Worm (Caenorhabditis elegans) whole organism, L4 larva: Measurements from ENCODE around the gene srh-300.

Experiments
- T26A8.4 ChIP-seq: fragments of 200-800 bp; sonication (Bioruptor generic); IDR thresholded peaks from 2 replicates; pipeline ENCODE4 v1.3.6; 2022; ENCODE audit warnings: missing genetic modification characterization, missing compliant biosample characterization
- Y105C5A.15 ChIP-seq: fragments of 200-800 bp; sonication (Bioruptor generic); IDR thresholded peaks from 2 replicates; pipeline ENCODE4 v1.3.6; 2022; ENCODE audit warnings: missing genetic modification characterization, missing compliant biosample characterization
- Y75B8A.6 ChIP-seq: fragments of 200-800 bp; sonication (Bioruptor generic); IDR thresholded peaks from 2 replicates; pipeline ENCODE4 v1.3.6; 2022; ENCODE audit warnings: missing genetic modification reagents, missing genetic modification characterization, missing compliant biosample characterization
- ZK337.2 ChIP-seq: fragments of 200-800 bp; sonication (Bioruptor generic); IDR thresholded peaks from 2 replicates; pipeline ENCODE4 v1.3.6; 2022; ENCODE audit warnings: missing genetic modification reagents, missing genetic modification characterization, missing compliant biosample characterization
- aha-1 ChIP-seq: fragments of 150-350 bp; peaks from one replicate; lab custom pipeline; 2014; ENCODE audit warnings: missing biosample characterization, missing genetic modification characterization
- aly-2 ChIP-seq: sonication (generic microtip); optimal IDR thresholded peaks from 2 replicates; lab custom pipeline; 2018; ENCODE audit warnings: missing biosample characterization, missing genetic modification characterization
- attf-4 ChIP-seq: sonication (generic microtip); optimal IDR thresholded peaks from 3 replicates; lab custom pipeline; 2017; ENCODE audit warnings: missing biosample characterization, missing genetic modification characterization
- ceh-20 ChIP-seq: fragments of 200-800 bp; sonication (Bioruptor generic); IDR thresholded peaks from 2 replicates; pipeline ENCODE4 v1.3.6; 2022; ENCODE audit warnings: missing genetic modification reagents, missing genetic modification characterization, missing compliant biosample characterization
- ceh-32 ChIP-seq: sonication (generic microtip); optimal IDR thresholded peaks from 2 replicates; lab custom pipeline; 2016; ENCODE audit warnings: mild to moderate bottlenecking, missing genetic modification characterization, missing compliant biosample characterization; ENCODE audit not compliant: poor library complexity
- ceh-44 ChIP-seq: fragments of 200-800 bp; sonication (Bioruptor generic); IDR thresholded peaks from 2 replicates; pipeline ENCODE4 v1.3.6; 2022; ENCODE audit warnings: missing genetic modification reagents, missing genetic modification characterization, missing compliant biosample characterization
- ceh-62 ChIP-seq: sonication (generic microtip); optimal IDR thresholded peaks from 2 replicates; lab custom pipeline; 2017; ENCODE audit warnings: missing biosample characterization, missing genetic modification characterization
- ceh-82 ChIP-seq: sonication (generic microtip); optimal IDR thresholded peaks from 2 replicates; lab custom pipeline; 2017; ENCODE audit warnings: missing biosample characterization, missing genetic modification characterization
- ces-1 ChIP-seq: fragments of 150-350 bp; sonication (generic microtip); optimal IDR thresholded peaks from 4 replicates; lab custom pipeline; 2014; ENCODE audit warnings: missing biosample characterization, missing genetic modification reagents, missing genetic modification characterization
- daf-16 ChIP-seq, 3 experiments: sonication (generic microtip); optimal IDR thresholded peaks; 2 replicates each; lab custom pipeline; 2016 to 2017; ENCODE audit warnings: missing genetic modification characterization in 3 of 3, missing genetic modification reagents in 3 of 3, mild to moderate bottlenecking in 2 of 3, missing compliant biosample characterization in 2 of 3, missing biosample characterization in 1 of 3, moderate library complexity in 1 of 3
- dmd-9 ChIP-seq: fragments of 200-800 bp; sonication (Bioruptor generic); IDR thresholded peaks from 2 replicates; pipeline ENCODE4 v1.3.6; 2022; ENCODE audit warnings: missing genetic modification reagents, missing genetic modification characterization, missing compliant biosample characterization
- dpl-1 ChIP-seq: fragments of 150-350 bp; optimal IDR thresholded peaks from 2 replicates; lab custom pipeline; 2014; ENCODE audit warnings: missing biosample characterization, missing genetic modification reagents, missing genetic modification characterization
- egl-27 ChIP-seq: sonication (generic microtip); optimal IDR thresholded peaks from 3 replicates; lab custom pipeline; 2017; ENCODE audit warnings: missing biosample characterization, missing genetic modification reagents, missing genetic modification characterization
- egl-43 ChIP-seq: fragments of 200-800 bp; sonication (Bioruptor generic); IDR thresholded peaks from 2 replicates; pipeline ENCODE4 v1.3.6; 2022; ENCODE audit warnings: missing genetic modification reagents, missing genetic modification characterization, missing compliant biosample characterization
- fkh-10 ChIP-seq: fragments of 150-350 bp; optimal IDR thresholded peaks from 2 replicates; lab custom pipeline; 2014; ENCODE audit warnings: missing biosample characterization, missing genetic modification reagents, missing genetic modification characterization
- gei-8 ChIP-seq: fragments of 200-800 bp; sonication (Bioruptor generic); optimal IDR thresholded peaks from 2 replicates; lab custom pipeline; 2018; ENCODE audit warnings: mild to moderate bottlenecking, missing genetic modification characterization, missing compliant biosample characterization
- hlh-30 ChIP-seq: sonication (generic microtip); optimal IDR thresholded peaks from 2 replicates; lab custom pipeline; 2017; ENCODE audit warnings: antibody characterized with exemption, mild to moderate bottlenecking, missing genetic modification characterization, missing compliant biosample characterization; ENCODE audit not compliant: insufficient read depth
- lin-29 ChIP-seq: fragments of 200-800 bp; sonication (Bioruptor generic); IDR thresholded peaks from 2 replicates; pipeline ENCODE4 v1.3.6; 2022; ENCODE audit warnings: missing genetic modification reagents, missing genetic modification characterization, missing compliant biosample characterization
- lir-3 ChIP-seq: sonication (generic microtip); optimal IDR thresholded peaks from 2 replicates; lab custom pipeline; 2016; ENCODE audit warnings: mild to moderate bottlenecking, missing genetic modification characterization, missing compliant biosample characterization
- nhr-11 ChIP-seq: fragments of 150-350 bp; optimal IDR thresholded peaks from 2 replicates; lab custom pipeline; 2014; ENCODE audit warnings: missing biosample characterization, missing genetic modification characterization
- nhr-237 ChIP-seq: sonication (generic microtip); optimal IDR thresholded peaks from 2 replicates; lab custom pipeline; 2017; ENCODE audit warnings: missing biosample characterization, missing genetic modification characterization
- nhr-28 ChIP-seq: fragments of 150-350 bp; optimal IDR thresholded peaks from 2 replicates; lab custom pipeline; 2014; ENCODE audit warnings: missing biosample characterization, missing genetic modification characterization
- nhr-42 ChIP-seq: fragments of 200-800 bp; sonication (Bioruptor generic); IDR thresholded peaks from 2 replicates; pipeline ENCODE4 v1.3.6; 2022; ENCODE audit warnings: missing genetic modification characterization, missing compliant biosample characterization
- nhr-76 ChIP-seq: fragments of 150-350 bp; optimal IDR thresholded peaks from 2 replicates; lab custom pipeline; 2014; ENCODE audit warnings: missing biosample characterization, missing genetic modification characterization
- nhr-77 ChIP-seq: fragments of 150-350 bp; optimal IDR thresholded peaks from 2 replicates; lab custom pipeline; 2014; ENCODE audit warnings: missing biosample characterization, missing genetic modification characterization
- unc-62 ChIP-seq, 3 experiments: fragments of 150-350 bp in 1 of 3; sonication (generic microtip); optimal IDR thresholded peaks in 2 of 3; peaks in 1 of 3; 1 replicate in 1 of 3; 2 replicates in 2 of 3; lab custom pipeline; 2014 to 2017; ENCODE audit warnings: missing biosample characterization in 3 of 3, missing genetic modification characterization in 3 of 3, missing genetic modification reagents in 3 of 3, missing genotype in 1 of 3
- zag-1 ChIP-seq: fragments of 150-350 bp; optimal IDR thresholded peaks from 2 replicates; lab custom pipeline; 2014; ENCODE audit warnings: missing biosample characterization, missing genetic modification characterization
- zfp-3 ChIP-seq: fragments of 200-800 bp; sonication (Bioruptor generic); conservative IDR thresholded peaks from 2 replicates; pipeline ENCODE4 v1.3.6; 2022; ENCODE audit warnings: missing genetic modification reagents, missing genetic modification characterization, missing compliant biosample characterization
- zip-11 ChIP-seq: fragments of 200-800 bp; sonication (Bioruptor generic); IDR thresholded peaks from 2 replicates; pipeline ENCODE4 v1.3.6; 2022; ENCODE audit warnings: missing genetic modification characterization, missing compliant biosample characterization
- ztf-11 ChIP-seq: fragments of 150-350 bp; optimal IDR thresholded peaks from 2 replicates; lab custom pipeline; 2014; ENCODE audit warnings: missing biosample characterization, missing genetic modification characterization

srh-300 gene

DNA sequence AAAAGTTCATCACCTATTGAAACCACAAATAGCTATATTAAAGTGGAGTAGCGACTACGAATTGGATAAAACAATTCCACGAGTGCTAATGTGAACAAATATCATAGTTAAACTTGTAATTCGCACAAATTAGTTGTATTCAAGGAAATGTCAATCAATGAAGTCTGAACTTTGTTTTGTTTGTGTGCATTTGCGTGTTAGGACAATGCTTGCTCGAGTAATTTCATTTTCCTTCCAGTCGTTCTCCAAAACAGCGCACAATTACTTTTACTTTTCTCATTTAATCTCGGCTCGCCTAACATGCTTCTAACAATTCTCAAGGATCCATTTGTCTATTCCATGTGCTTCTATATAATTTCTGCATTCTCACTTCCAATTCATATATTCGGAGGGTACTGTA, 2.7 kb downstream of the srh-300 start, which contains the start of gene srh-301:
srh-301 (plus strand) TSS at position 301 of the 400 bp plus-strand sequence.
- TF ChIP-seq unc-62 (GFP tag; optimal IDR thresholded peaks at IDR 0.05 in 1 of 2; lab: Kevin White, UChicago) = peak in 1 of 2 experiments; percentile 54
- no peak for TF ChIP-seq unc-62 (tag; optimal IDR thresholded peaks at IDR 0.05; lab: Kevin White, UChicago)
- no peak for TF ChIP-seq ZK337.2 (GFP tag; lab: Robert Waterston, UW)

DNA sequence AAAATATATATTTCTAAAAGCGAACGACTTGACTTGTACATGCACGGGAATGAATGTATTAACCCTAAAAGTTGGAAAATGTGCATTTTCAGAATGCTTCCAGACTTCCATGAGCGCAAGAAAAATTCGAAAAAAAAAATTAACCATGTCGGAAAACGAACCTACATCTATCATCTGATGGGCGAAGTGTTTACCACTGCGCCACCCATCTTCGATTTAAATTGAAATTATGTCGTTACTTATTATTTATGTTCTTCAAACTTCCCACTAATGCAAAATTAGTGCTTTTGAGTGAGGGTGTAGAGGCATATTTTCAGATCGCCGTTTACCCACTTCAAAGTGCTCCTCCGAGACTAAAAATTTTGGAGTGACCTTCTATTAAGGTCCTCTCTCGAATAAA, 4.4 kb downstream of the srh-300 start:
- peak; percentile 42 for TF ChIP-seq aha-1 (tag; lab: Kevin White, UChicago)

DNA sequence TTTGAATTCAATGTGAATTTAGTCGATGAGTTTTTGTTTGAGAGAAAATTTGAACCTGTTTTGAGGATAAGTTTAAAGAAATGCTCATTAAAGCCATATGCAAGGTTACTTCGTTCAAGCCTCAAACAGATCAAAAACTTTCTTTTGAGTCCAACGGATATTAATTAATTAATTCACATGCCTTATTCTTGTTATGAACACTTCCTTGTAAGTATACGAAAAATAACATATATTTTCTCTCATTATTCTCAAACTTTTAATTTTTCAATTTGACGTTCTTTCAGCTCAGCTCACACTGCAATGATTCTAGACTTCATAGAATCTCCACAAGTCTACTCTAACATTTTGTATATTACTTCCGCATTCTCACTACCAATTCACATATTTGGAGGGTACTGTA, 6.4 kb downstream of the srh-300 start, which contains the start of gene srh-304:
srh-304 (plus strand) TSS at position 301 of the 400 bp plus-strand sequence.
- TF ChIP-seq ces-1 (GFP tag; lab: Kevin White, UChicago) (no peak), lin-29 (no peak)

DNA sequence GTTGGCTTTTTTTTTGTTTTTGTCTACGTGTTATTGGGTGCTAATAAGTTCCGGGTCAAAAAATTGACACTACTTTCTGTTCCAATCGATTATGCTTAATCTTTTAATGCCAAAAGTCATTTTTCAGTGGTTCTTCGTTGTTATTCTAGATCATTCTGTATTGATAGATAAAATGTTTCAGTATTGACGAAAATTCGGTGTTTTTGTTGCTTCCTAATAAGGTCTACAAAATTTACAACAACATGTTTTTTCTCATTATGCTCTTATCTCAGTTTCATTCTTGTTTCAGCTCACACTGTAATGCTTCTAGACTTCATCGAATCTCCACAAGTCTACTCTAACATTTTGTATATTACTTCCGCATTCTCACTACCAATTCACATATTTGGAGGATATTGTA, 9.4 kb downstream of the srh-300 start, which contains the start of gene srh-303:
srh-303 (plus strand) TSS at position 301 of the 400 bp plus-strand sequence.
- TF ChIP-seq dpl-1 (GFP tag; lab: Kevin White, UChicago) (no peak), lir-3 (tag; lab: Kevin White, UChicago) (no peak), attf-4 (no peak)

DNA sequence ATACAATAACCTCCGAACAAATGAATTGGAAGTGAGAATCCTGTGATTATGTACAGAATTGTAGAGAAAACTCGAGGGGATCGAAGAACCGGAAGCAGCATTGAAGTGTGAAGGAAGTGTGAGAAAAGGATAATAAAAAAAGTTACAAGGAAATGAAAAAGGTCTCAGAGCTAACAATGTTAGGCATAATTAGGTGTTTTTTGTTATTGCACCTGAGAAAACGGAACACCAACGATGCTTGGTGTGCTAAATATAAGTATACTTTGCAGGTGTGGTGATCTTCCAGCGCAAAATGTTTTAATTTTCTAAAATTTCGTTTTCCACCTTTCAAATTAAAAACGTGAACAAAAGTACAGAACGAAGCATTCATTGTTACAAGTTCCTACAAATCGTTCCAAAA, 22.2 kb downstream of the srh-300 start, which contains the start of gene srh-286:
srh-286 (minus strand) TSS at position 101 of the 400 bp plus-strand sequence.
- no peak for TF ChIP-seq daf-16 (GFP tag; optimal IDR thresholded peaks at IDR 0.05; lab: Kevin White, UChicago)
- no peak for TF ChIP-seq daf-16 (tag; optimal IDR thresholded peaks at IDR 0.05; lab: Kevin White, UChicago)
- TF ChIP-seq nhr-237 (tag; lab: Kevin White, UChicago) = no peak
- TF ChIP-seq Y75B8A.6 (GFP tag; lab: Robert Waterston, UW) = no peak
- TF ChIP-seq zfp-3 = no peak
- no peak for TF ChIP-seq zip-11 (GFP tag; lab: Robert Waterston, UW)
- TF ChIP-seq ZK337.2 (GFP tag; lab: Robert Waterston, UW) = no peak

DNA sequence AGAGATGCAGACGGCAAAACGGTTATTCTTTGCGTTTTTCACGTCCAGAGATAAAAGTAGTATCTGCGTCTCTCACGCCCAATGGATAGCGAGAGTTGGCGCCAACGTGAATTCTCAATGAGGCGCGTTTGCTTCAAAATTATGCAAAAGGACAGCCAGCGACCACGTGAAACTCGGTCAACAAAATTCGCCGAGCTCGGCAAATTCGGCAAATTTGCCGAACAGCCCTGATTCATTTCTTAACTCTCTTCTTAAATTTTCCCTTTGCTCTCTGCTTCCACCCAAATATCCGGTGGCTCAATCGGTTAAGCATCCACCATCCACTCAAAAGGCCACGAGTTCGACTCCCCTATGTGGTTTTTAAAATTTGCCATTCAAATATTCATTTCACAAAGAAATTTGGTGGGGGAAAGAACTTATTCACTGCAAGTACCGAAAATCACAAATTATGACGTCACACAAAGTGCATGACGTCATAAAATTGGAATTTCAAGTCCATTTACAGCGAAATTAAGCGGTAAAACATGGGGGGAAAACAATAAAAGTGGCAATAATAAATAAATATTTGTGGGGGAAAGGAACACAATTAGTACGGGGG, 23.6 kb downstream of the srh-300 start:
- TF ChIP-seq ceh-44 (GFP tag; lab: Robert Waterston, UW) (no peak), attf-4 (no peak), gei-8 (GFP tag; lab: Kevin White, UChicago) (no peak), aly-2 (tag; lab: Kevin White, UChicago) (no peak), hlh-30 (tag; lab: Kevin White, UChicago) (no peak), ceh-20 (GFP tag; lab: Robert Waterston, UW) (no peak), ceh-82 (tag; lab: Kevin White, UChicago) (no peak), nhr-77 (tag; lab: Kevin White, UChicago) (no peak), nhr-11 (tag; lab: Kevin White, UChicago) (no peak), nhr-42 (no peak), nhr-28 (no peak), ceh-62 (tag; lab: Kevin White, UChicago) (no peak), Y105C5A.15 (GFP tag; lab: Robert Waterston, UW) (no peak), nhr-76 (tag; lab: Kevin White, UChicago) (no peak), dmd-9 (GFP tag; lab: Robert Waterston, UW) (no peak), lin-29 (no peak)

DNA sequence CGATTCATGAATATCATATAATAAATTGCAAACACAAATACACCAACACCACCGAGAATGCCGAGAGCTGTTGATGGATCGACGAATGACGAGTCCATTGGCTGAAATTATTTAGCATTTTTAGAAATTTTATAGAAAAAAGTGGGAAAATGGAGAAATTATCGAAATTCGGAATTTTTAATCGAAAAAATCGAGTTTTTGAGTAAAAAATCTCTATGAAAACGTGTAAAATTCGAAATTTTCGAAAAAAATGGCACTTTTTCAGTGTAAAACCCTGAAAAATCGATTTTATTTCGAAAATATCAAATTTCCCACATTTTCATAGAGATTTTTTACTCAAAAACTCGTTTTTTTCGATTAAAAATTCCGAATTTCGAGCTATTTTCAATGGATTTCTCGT, 34.0 kb downstream of the srh-300 start, which contains the start of gene tcc-1:
tcc-1 (minus strand) TSS at position 101 of the 400 bp plus-strand sequence.
- no peak for TF ChIP-seq ceh-82 (tag; lab: Kevin White, UChicago)
- no peak for TF ChIP-seq T26A8.4 (GFP tag; lab: Robert Waterston, UW)
- no peak for TF ChIP-seq fkh-10 (GFP tag; lab: Kevin White, UChicago)
- no peak for TF ChIP-seq daf-16 (GFP tag; optimal IDR thresholded peaks at IDR 0.05; lab: Kevin White, UChicago)
- no peak for TF ChIP-seq daf-16 (tag; optimal IDR thresholded peaks at IDR 0.05; lab: Kevin White, UChicago)
- TF ChIP-seq egl-27 (tag; lab: Kevin White, UChicago) = no peak
- no peak for TF ChIP-seq ztf-11 (tag; lab: Kevin White, UChicago)
- no peak for TF ChIP-seq ceh-32 (tag; lab: Kevin White, UChicago)
- TF ChIP-seq egl-43 (GFP tag; lab: Robert Waterston, UW) = no peak
- no peak for TF ChIP-seq zag-1 (tag; lab: Kevin White, UChicago)
